Worm (Caenorhabditis elegans) whole organism, L1 larva: Measurements from ENCODE around the gene nos-1.

Experiments
- aha-1 ChIP-seq: fragments of 150-350 bp; optimal IDR thresholded peaks from 2 replicates; lab custom pipeline; 2014; ENCODE audit warnings: missing biosample characterization, missing genetic modification characterization
- alr-1 ChIP-seq: fragments of 200-800 bp; sonication (Bioruptor generic); optimal IDR thresholded peaks from 2 replicates; lab custom pipeline; 2018; ENCODE audit warnings: borderline replicate concordance, mild to moderate bottlenecking, missing genetic modification characterization, missing compliant biosample characterization
- ama-1 ChIP-seq: fragments of 150-350 bp; optimal IDR thresholded peaks from 2 replicates; lab custom pipeline; 2014
- blmp-1 ChIP-seq: fragments of 150-350 bp; optimal IDR thresholded peaks from 2 replicates; lab custom pipeline; 2014; ENCODE audit warnings: missing biosample characterization, missing genetic modification characterization
- ceh-63 ChIP-seq: fragments of 200-800 bp; sonication (Bioruptor generic); optimal IDR thresholded peaks from 2 replicates; lab custom pipeline; 2018; ENCODE audit warnings: mild to moderate bottlenecking, missing genetic modification characterization, missing compliant biosample characterization
- ceh-8 ChIP-seq: fragments of 200-800 bp; sonication (Bioruptor generic); optimal IDR thresholded peaks from 2 replicates; lab custom pipeline; 2018; ENCODE audit warnings: mild to moderate bottlenecking, missing genetic modification characterization, moderate library complexity, missing compliant biosample characterization
- ces-1 ChIP-seq: fragments of 150-350 bp; optimal IDR thresholded peaks from 2 replicates; lab custom pipeline; 2014; ENCODE audit warnings: missing biosample characterization, missing genetic modification reagents, missing genetic modification characterization
- dpl-1 ChIP-seq, 3 experiments: fragments of 150-350 bp in 2 of 3; sonication (generic microtip) in 1 of 3; optimal IDR thresholded peaks; 2 replicates each; lab custom pipeline; 2014 to 2017; ENCODE audit warnings: missing biosample characterization in 3 of 3, missing genetic modification characterization in 3 of 3, missing genetic modification reagents in 3 of 3
- efl-1 ChIP-seq, 4 experiments: fragments of 150-350 bp; optimal IDR thresholded peaks in 3 of 4; peaks in 1 of 4; 1 replicate in 1 of 4; 2 replicates in 3 of 4; lab custom pipeline; 2014; ENCODE audit warnings: missing biosample characterization in 2 of 4, missing genetic modification characterization in 2 of 4, missing genetic modification reagents in 2 of 4
- egl-13 ChIP-seq: sonication (generic microtip); optimal IDR thresholded peaks from 2 replicates; lab custom pipeline; 2016; ENCODE audit warnings: missing genotype, missing genetic modification reagents, missing genetic modification characterization, missing compliant biosample characterization
- elt-2 ChIP-seq: sonication (generic microtip); optimal IDR thresholded peaks from 2 replicates; lab custom pipeline; 2016; ENCODE audit warnings: missing genetic modification characterization, mild to moderate bottlenecking, inconsistent platforms, missing compliant biosample characterization, missing genetic modification reagents
- fkh-10 ChIP-seq: sonication (generic microtip); optimal IDR thresholded peaks from 2 replicates; lab custom pipeline; 2017; ENCODE audit warnings: missing biosample characterization, missing genetic modification reagents, missing genetic modification characterization
- irx-1 ChIP-seq: sonication (generic microtip); optimal IDR thresholded peaks from 2 replicates; lab custom pipeline; 2016; ENCODE audit warnings: missing genetic modification characterization, missing compliant biosample characterization
- jun-1 ChIP-seq: fragments of 150-350 bp; optimal IDR thresholded peaks from 2 replicates; lab custom pipeline; 2014; ENCODE audit warnings: missing biosample characterization, missing genetic modification reagents, missing genetic modification characterization
- lin-14 ChIP-seq: fragments of 200-800 bp; sonication (Bioruptor generic); optimal IDR thresholded peaks from 2 replicates; lab custom pipeline; 2018; ENCODE audit warnings: mild to moderate bottlenecking, missing genetic modification characterization, moderate library complexity, missing compliant biosample characterization
- lin-15B ChIP-seq: fragments of 150-350 bp; sonication (generic microtip); optimal IDR thresholded peaks from 3 replicates; lab custom pipeline; 2014; ENCODE audit warnings: missing biosample characterization, missing genetic modification characterization
- lin-35 ChIP-seq, 2 experiments: fragments of 150-350 bp; optimal IDR thresholded peaks; 2 replicates each; lab custom pipeline; 2014; ENCODE audit warnings: missing biosample characterization in 2 of 2, missing genetic modification characterization in 2 of 2, missing genetic modification reagents in 2 of 2
- lin-39 ChIP-seq: fragments of 150-350 bp; optimal IDR thresholded peaks from 2 replicates; lab custom pipeline; 2014; ENCODE audit warnings: missing biosample characterization, missing genetic modification reagents, missing genetic modification characterization
- mdl-1 ChIP-seq, 2 experiments: fragments of 150-350 bp; optimal IDR thresholded peaks; 2 replicates each; lab custom pipeline; 2014 to 2017; ENCODE audit warnings: missing biosample characterization in 2 of 2, missing genetic modification characterization in 2 of 2, inconsistent platforms in 1 of 2
- mep-1 ChIP-seq: fragments of 150-350 bp; optimal IDR thresholded peaks from 2 replicates; lab custom pipeline; 2014; ENCODE audit warnings: missing biosample characterization, missing genetic modification characterization
- nhr-11 ChIP-seq: fragments of 150-350 bp; optimal IDR thresholded peaks from 2 replicates; lab custom pipeline; 2014; ENCODE audit warnings: missing biosample characterization, missing genetic modification characterization
- nhr-20 ChIP-seq: sonication (generic microtip); optimal IDR thresholded peaks from 2 replicates; lab custom pipeline; 2016; ENCODE audit warnings: mild to moderate bottlenecking, missing genetic modification characterization, missing compliant biosample characterization
- nhr-28 ChIP-seq: fragments of 150-350 bp; optimal IDR thresholded peaks from 2 replicates; lab custom pipeline; 2014; ENCODE audit warnings: missing biosample characterization, missing genetic modification characterization
- nhr-71 ChIP-seq: sonication (generic microtip); optimal IDR thresholded peaks from 2 replicates; lab custom pipeline; 2016; ENCODE audit warnings: mild to moderate bottlenecking, missing genetic modification characterization, moderate library complexity, missing compliant biosample characterization
- nhr-85 ChIP-seq: sonication (generic microtip); peaks from one replicate; lab custom pipeline; 2016; ENCODE audit warnings: missing genetic modification characterization, inconsistent platforms, missing compliant biosample characterization
- nhr-90 ChIP-seq: sonication (generic microtip); optimal IDR thresholded peaks from 2 replicates; lab custom pipeline; 2016; ENCODE audit warnings: mild to moderate bottlenecking, missing genetic modification characterization, missing compliant biosample characterization; ENCODE audit not compliant: poor library complexity
- pag-3 ChIP-seq: sonication (generic microtip); optimal IDR thresholded peaks from 2 replicates; lab custom pipeline; 2017; ENCODE audit warnings: missing genetic modification characterization, mild to moderate bottlenecking, missing compliant biosample characterization, antibody characterized with exemption, borderline replicate concordance; ENCODE audit not compliant: insufficient read depth
- pax-3 ChIP-seq: fragments of 200-800 bp; sonication (Bioruptor generic); optimal IDR thresholded peaks from 2 replicates; lab custom pipeline; 2018; ENCODE audit warnings: mild to moderate bottlenecking, missing genetic modification characterization, moderate library complexity, missing compliant biosample characterization
- pqm-1 ChIP-seq: sonication (generic microtip); optimal IDR thresholded peaks from 3 replicates; lab custom pipeline; 2017; ENCODE audit warnings: missing biosample characterization, missing genetic modification characterization
- rnt-1 ChIP-seq: sonication (generic microtip); optimal IDR thresholded peaks from 2 replicates; lab custom pipeline; 2016; ENCODE audit warnings: mild to moderate bottlenecking, missing genetic modification characterization, moderate library complexity, missing compliant biosample characterization
- sup-37 ChIP-seq: fragments of 200-800 bp; sonication (Bioruptor generic); optimal IDR thresholded peaks from 2 replicates; lab custom pipeline; 2018; ENCODE audit warnings: mild to moderate bottlenecking, missing genetic modification characterization, missing compliant biosample characterization
- swsn-7 ChIP-seq: sonication (generic microtip); optimal IDR thresholded peaks from 2 replicates; lab custom pipeline; 2016; ENCODE audit warnings: missing genetic modification characterization, missing compliant biosample characterization
- tbx-2 ChIP-seq: sonication (generic microtip); optimal IDR thresholded peaks from 2 replicates; lab custom pipeline; 2016; ENCODE audit warnings: missing genetic modification characterization, missing compliant biosample characterization
- unc-30 ChIP-seq: sonication (generic microtip); optimal IDR thresholded peaks from 2 replicates; lab custom pipeline; 2017; ENCODE audit warnings: missing biosample characterization, missing genetic modification characterization
- unc-62 ChIP-seq: fragments of 150-350 bp; optimal IDR thresholded peaks from 2 replicates; lab custom pipeline; 2014; ENCODE audit warnings: missing biosample characterization, missing genetic modification reagents, missing genetic modification characterization
- ztf-4 ChIP-seq: fragments of 150-350 bp; optimal IDR thresholded peaks from 2 replicates; lab custom pipeline; 2014; ENCODE audit warnings: missing biosample characterization, missing genetic modification characterization

nos-1 gene

ce11 chrII:10950107-10950679 is 2.8 kb downstream of the nos-1 start, which contains the start of gene gst-5 (continued):
- no peak for TF ChIP-seq unc-62 (GFP tag; lab: Kevin White, UChicago)
- peak; percentile 43 for TF ChIP-seq nhr-90
- TF ChIP-seq pag-3: no peak
- TF ChIP-seq ama-1: no peak
- peak; percentile 55 for TF ChIP-seq mep-1 (tag; lab: Kevin White, UChicago)
- TF ChIP-seq nhr-11 (tag; lab: Kevin White, UChicago): peak; percentile 40
- peak; percentile 59 for TF ChIP-seq nhr-28 (tag; lab: Kevin White, UChicago)
- peak in 1 of 2 experiments; percentile 53 for TF ChIP-seq lin-35 (GFP tag; optimal IDR thresholded peaks at IDR 0.05; lab: Kevin White, UChicago)
- TF ChIP-seq egl-13 (tag; lab: Kevin White, UChicago): no peak
- no peak for TF ChIP-seq unc-30 (tag; lab: Kevin White, UChicago)
- TF ChIP-seq elt-2: peak; percentile 16
- TF ChIP-seq aha-1 (tag; lab: Kevin White, UChicago): no peak
- no peak for TF ChIP-seq lin-39 (tag; lab: Kevin White, UChicago)
- no peak for TF ChIP-seq sup-37 (GFP tag; lab: Kevin White, UChicago)
- no peak for TF ChIP-seq jun-1
- peak; percentile 44 for TF ChIP-seq tbx-2
- TF ChIP-seq irx-1 (tag; lab: Kevin White, UChicago): peak; percentile 3
- TF ChIP-seq ceh-8: no peak
- TF ChIP-seq swsn-7: peak; percentile 43
- TF ChIP-seq pqm-1: no peak
- TF ChIP-seq pax-3 (tag; lab: Kevin White, UChicago): no peak
- peak in 1 of 2 experiments; percentile 9 for TF ChIP-seq mdl-1 (tag; optimal IDR thresholded peaks at IDR 0.05; lab: Kevin White, UChicago)
- TF ChIP-seq rnt-1 (tag; lab: Kevin White, UChicago): peak; percentile 71
- no peak for TF ChIP-seq ces-1 (GFP tag; lab: Kevin White, UChicago)
- no peak for TF ChIP-seq alr-1 (tag; lab: Kevin White, UChicago)

- TF ChIP-seq ztf-4 (no peak), lin-35 (GFP tag; optimal IDR thresholded peaks at IDR 0.05; lab: Kevin White, UChicago) (peak in 1 of 2 experiments; percentile 2), elt-2 (peak; percentile 20)
- TF ChIP-seq, all 84 proteins: peak for 2
Measured at ce11 chrII:10949383-10949782, 3.6 kb downstream of the nos-1 start.

ce11 chrII:10948236-10949025 is 4.5 kb downstream of the nos-1 start:
- TF ChIP-seq nhr-85 (tag; lab: Kevin White, UChicago): peak; percentile 73
- TF ChIP-seq lin-15B (tag; lab: Kevin White, UChicago): no peak
- TF ChIP-seq rnt-1 (tag; lab: Kevin White, UChicago): no peak
- TF ChIP-seq fkh-10 (GFP tag; lab: Kevin White, UChicago): no peak
- TF ChIP-seq ceh-63 (GFP tag; lab: Kevin White, UChicago): no peak
- peak in 2 of 3 experiments; percentile 34 to 65 for TF ChIP-seq dpl-1 (GFP tag; optimal IDR thresholded peaks at IDR 0.05; lab: Kevin White, UChicago)
- peak; percentile 27 for TF ChIP-seq lin-14
- TF ChIP-seq ztf-4: no peak
- TF ChIP-seq efl-1 (optimal IDR thresholded peaks at IDR 0.05; lab: Kevin White, UChicago): peak; percentile 54 to 82
- TF ChIP-seq efl-1 (GFP tag; optimal IDR thresholded peaks at IDR 0.05 in 1 of 2; lab: Kevin White, UChicago): peak; percentile 66 to 84
- peak; percentile 15 to 64 for TF ChIP-seq lin-35 (GFP tag; optimal IDR thresholded peaks at IDR 0.05; lab: Kevin White, UChicago)
- peak; percentile 20 for TF ChIP-seq nhr-71
- TF ChIP-seq lin-39 (tag; lab: Kevin White, UChicago): peak; percentile 49
- no peak for TF ChIP-seq nhr-20 (tag; lab: Kevin White, UChicago)
- TF ChIP-seq blmp-1: peak; percentile 14
